Worm (Caenorhabditis elegans) whole organism, L3 larva: ENCODE results near the gene str-60.

Source experiments
- ZK546.5 ChIP-seq: sonication (generic microtip); optimal IDR thresholded peaks from 2 replicates; lab custom pipeline; 2017; ENCODE audit warnings: missing biosample characterization, missing genetic modification characterization
- aly-2 ChIP-seq: fragments of 150-350 bp; optimal IDR thresholded peaks from 2 replicates; lab custom pipeline; 2014; ENCODE audit warnings: missing biosample characterization, missing genetic modification characterization
- ceh-28 ChIP-seq: fragments of 150-350 bp; optimal IDR thresholded peaks from 2 replicates; lab custom pipeline; 2014; ENCODE audit warnings: missing biosample characterization, missing genetic modification reagents, missing genetic modification characterization
- ceh-82 ChIP-seq: fragments of 150-350 bp; optimal IDR thresholded peaks from 2 replicates; lab custom pipeline; 2014; ENCODE audit warnings: missing biosample characterization, missing genetic modification characterization
- egl-27 ChIP-seq: sonication (generic microtip); optimal IDR thresholded peaks from 4 replicates; lab custom pipeline; 2017; ENCODE audit warnings: missing biosample characterization, missing genetic modification reagents, missing genetic modification characterization
- egl-5 ChIP-seq: fragments of 150-350 bp; optimal IDR thresholded peaks from 2 replicates; lab custom pipeline; 2017; ENCODE audit warnings: missing biosample characterization, missing genetic modification reagents, missing genetic modification characterization, inconsistent platforms
- elt-1 ChIP-seq: fragments of 150-350 bp; optimal IDR thresholded peaks from 2 replicates; lab custom pipeline; 2014; ENCODE audit warnings: missing biosample characterization, missing genetic modification characterization
- elt-2 ChIP-seq: sonication (generic microtip); optimal IDR thresholded peaks from 2 replicates; lab custom pipeline; 2016; ENCODE audit warnings: missing genetic modification reagents, mild to moderate bottlenecking, missing genetic modification characterization, missing compliant biosample characterization
- elt-3 ChIP-seq, 3 experiments: fragments of 150-350 bp in 1 of 3; sonication (generic microtip) in 2 of 3; optimal IDR thresholded peaks; 2 replicates in 2 of 3; 4 replicates in 1 of 3; lab custom pipeline; 2014 to 2017; ENCODE audit warnings: missing biosample characterization in 3 of 3, missing genetic modification characterization in 3 of 3
- eor-1 ChIP-seq, 2 experiments: fragments of 150-350 bp; optimal IDR thresholded peaks; 2 replicates each; lab custom pipeline; 2014 to 2018; ENCODE audit warnings: missing biosample characterization in 2 of 2, missing genetic modification characterization in 2 of 2
- fkh-10 ChIP-seq: sonication (generic microtip); optimal IDR thresholded peaks from 2 replicates; lab custom pipeline; 2017; ENCODE audit warnings: missing biosample characterization, missing genetic modification reagents, missing genetic modification characterization
- fkh-2 ChIP-seq: fragments of 150-350 bp; optimal IDR thresholded peaks from 2 replicates; lab custom pipeline; 2014; ENCODE audit warnings: missing biosample characterization, missing genetic modification reagents, missing genetic modification characterization
- fos-1 ChIP-seq: fragments of 150-350 bp; optimal IDR thresholded peaks from 2 replicates; lab custom pipeline; 2014; ENCODE audit warnings: missing biosample characterization, missing genetic modification characterization
- jun-1 ChIP-seq: fragments of 150-350 bp; optimal IDR thresholded peaks from 2 replicates; lab custom pipeline; 2014; ENCODE audit warnings: missing biosample characterization, missing genetic modification reagents, missing genetic modification characterization
- lin-15B ChIP-seq: fragments of 150-350 bp; optimal IDR thresholded peaks from 2 replicates; lab custom pipeline; 2014; ENCODE audit warnings: missing biosample characterization, missing genetic modification characterization
- mdl-1 ChIP-seq: fragments of 150-350 bp; optimal IDR thresholded peaks from 2 replicates; lab custom pipeline; 2014; ENCODE audit warnings: missing biosample characterization, missing genetic modification characterization
- nfya-1 ChIP-seq: sonication (generic microtip); optimal IDR thresholded peaks from 2 replicates; lab custom pipeline; 2017; ENCODE audit warnings: missing genetic modification characterization, mild to moderate bottlenecking, missing compliant biosample characterization, antibody characterized with exemption, moderate library complexity; ENCODE audit not compliant: insufficient read depth
- nhr-11 ChIP-seq: fragments of 150-350 bp; optimal IDR thresholded peaks from 2 replicates; lab custom pipeline; 2014; ENCODE audit warnings: missing biosample characterization, missing genetic modification characterization
- nhr-12 ChIP-seq: fragments of 150-350 bp; optimal IDR thresholded peaks from 2 replicates; lab custom pipeline; 2014; ENCODE audit warnings: missing biosample characterization, missing genetic modification characterization
- nhr-23 ChIP-seq: fragments of 150-350 bp; optimal IDR thresholded peaks from 2 replicates; lab custom pipeline; 2014; ENCODE audit warnings: missing biosample characterization, missing genetic modification reagents, missing genetic modification characterization
- nhr-237 ChIP-seq: fragments of 150-350 bp; optimal IDR thresholded peaks from 2 replicates; lab custom pipeline; 2014; ENCODE audit warnings: missing biosample characterization, missing genetic modification characterization
- nhr-25 ChIP-seq: sonication (generic microtip); optimal IDR thresholded peaks from 2 replicates; lab custom pipeline; 2017; ENCODE audit warnings: missing biosample characterization, missing genetic modification characterization
- nhr-43 ChIP-seq: sonication (generic microtip); optimal IDR thresholded peaks from 2 replicates; lab custom pipeline; 2016; ENCODE audit warnings: mild to moderate bottlenecking, missing genetic modification characterization, missing compliant biosample characterization; ENCODE audit not compliant: poor library complexity, severe bottlenecking
- nhr-67 ChIP-seq: fragments of 150-350 bp; optimal IDR thresholded peaks from 2 replicates; lab custom pipeline; 2014; ENCODE audit warnings: missing biosample characterization, missing genetic modification characterization
- nhr-76 ChIP-seq: fragments of 150-350 bp; sonication (generic microtip); optimal IDR thresholded peaks from 5 replicates; lab custom pipeline; 2014; ENCODE audit warnings: missing biosample characterization, missing genetic modification characterization
- nhr-77 ChIP-seq: fragments of 150-350 bp; optimal IDR thresholded peaks from 2 replicates; lab custom pipeline; 2014; ENCODE audit warnings: missing biosample characterization, missing genetic modification characterization
- pha-4 ChIP-seq: fragments of 150-350 bp; optimal IDR thresholded peaks from 2 replicates; lab custom pipeline; 2014; ENCODE audit warnings: missing biosample characterization, missing genetic modification reagents, missing genetic modification characterization
- pqm-1 ChIP-seq: fragments of 150-350 bp; optimal IDR thresholded peaks from 2 replicates; lab custom pipeline; 2017; ENCODE audit warnings: missing biosample characterization, missing genetic modification characterization, inconsistent platforms
- skn-1 ChIP-seq: fragments of 150-350 bp; optimal IDR thresholded peaks from 2 replicates; lab custom pipeline; 2014; ENCODE audit warnings: missing biosample characterization, missing genetic modification characterization
- tbx-2 ChIP-seq: sonication (generic microtip); optimal IDR thresholded peaks from 2 replicates; lab custom pipeline; 2016; ENCODE audit warnings: mild to moderate bottlenecking, missing genetic modification characterization, missing compliant biosample characterization
- unc-39 ChIP-seq: sonication (generic microtip); optimal IDR thresholded peaks from 4 replicates; lab custom pipeline; 2017; ENCODE audit warnings: missing biosample characterization, missing genetic modification characterization
- unc-62 ChIP-seq: fragments of 150-350 bp; sonication (generic microtip); optimal IDR thresholded peaks from 4 replicates; lab custom pipeline; 2014; ENCODE audit warnings: missing biosample characterization, missing genetic modification reagents, missing genetic modification characterization
- zag-1 ChIP-seq: fragments of 150-350 bp; optimal IDR thresholded peaks from 2 replicates; lab custom pipeline; 2014; ENCODE audit warnings: missing biosample characterization, missing genetic modification characterization
- ztf-11 ChIP-seq: fragments of 150-350 bp; optimal IDR thresholded peaks from 2 replicates; lab custom pipeline; 2014; ENCODE audit warnings: missing biosample characterization, missing genetic modification characterization
- ztf-4 ChIP-seq: fragments of 150-350 bp; optimal IDR thresholded peaks from 2 replicates; lab custom pipeline; 2014; ENCODE audit warnings: missing biosample characterization, missing genetic modification characterization

str-60 gene

ce11 chrV:15890115-15890514 lies 7.7 kb upstream of the str-60 start:
- peak; percentile 72 for TF ChIP-seq elt-2 (tag; lab: Kevin White, UChicago)
- no peak for TF ChIP-seq fos-1 (tag; lab: Kevin White, UChicago)
- peak; percentile 57 for TF ChIP-seq pqm-1 (tag; lab: Kevin White, UChicago)
- no peak for TF ChIP-seq nhr-77
- TF ChIP-seq nhr-237 (tag; lab: Kevin White, UChicago) = no peak
- TF ChIP-seq ztf-4 (tag; lab: Kevin White, UChicago) = no peak
- no peak for TF ChIP-seq jun-1 (tag; lab: Kevin White, UChicago)
- TF ChIP-seq nhr-67 = no peak
- no peak for TF ChIP-seq fkh-10
- no peak for TF ChIP-seq unc-62 (GFP tag; lab: Kevin White, UChicago)
- no peak for TF ChIP-seq nhr-76
- no peak for TF ChIP-seq elt-1 (tag; lab: Kevin White, UChicago)
- no peak for TF ChIP-seq nhr-25 (tag; lab: Kevin White, UChicago)
- TF ChIP-seq pha-4 = peak; percentile 51
- TF ChIP-seq egl-27 = no peak
- no peak for TF ChIP-seq egl-5
- no peak for TF ChIP-seq eor-1 (tag; optimal IDR thresholded peaks at IDR 0.05; lab: Kevin White, UChicago)
- TF ChIP-seq nfya-1 = no peak
- TF ChIP-seq lin-15B (tag; lab: Kevin White, UChicago) = no peak
- TF ChIP-seq nhr-43 (tag; lab: Kevin White, UChicago) = no peak
- no peak for TF ChIP-seq nhr-11 (tag; lab: Kevin White, UChicago)

- TF ChIP-seq egl-27 (no peak), aly-2 (tag; lab: Kevin White, UChicago) (no peak), pha-4 (peak; percentile 77), nhr-12 (tag; lab: Kevin White, UChicago) (no peak), nhr-23 (tag; lab: Kevin White, UChicago) (no peak), nhr-43 (tag; lab: Kevin White, UChicago) (no peak), pqm-1 (tag; lab: Kevin White, UChicago) (peak; percentile 73), unc-39 (tag; lab: Kevin White, UChicago) (no peak), elt-2 (tag; lab: Kevin White, UChicago) (peak; percentile 68)
- TF ChIP-seq, all 47 proteins: peak for 3
Measured at ce11 chrV:15891279-15891678, 6.5 kb upstream of the str-60 start.

ce11 chrV:15891761-15892160 lies 6.0 kb upstream of the str-60 start, which contains the start of gene T06C12.12:
Gene T06C12.12, plus strand, starts transcription at chrV:15892061.
- TF ChIP-seq egl-27 = no peak
- no peak for TF ChIP-seq zag-1
- no peak for TF ChIP-seq ztf-4 (tag; lab: Kevin White, UChicago)
- TF ChIP-seq nhr-23 (tag; lab: Kevin White, UChicago) = no peak
- TF ChIP-seq mdl-1 (tag; lab: Kevin White, UChicago) = no peak

ce11 chrV:15892696-15893095 lies 5.1 kb upstream of the str-60 start, which contains the start of gene T06C12.11:
Gene T06C12.11, plus strand, starts transcription at chrV:15892996.
- no peak for TF ChIP-seq egl-5
- TF ChIP-seq nhr-76 = no peak
- TF ChIP-seq fos-1 (tag; lab: Kevin White, UChicago) = no peak
- TF ChIP-seq elt-3 (tag; optimal IDR thresholded peaks at IDR 0.05; lab: Kevin White, UChicago) = no peak
- no peak for TF ChIP-seq ztf-11
- no peak for TF ChIP-seq nhr-23 (tag; lab: Kevin White, UChicago)
- no peak for TF ChIP-seq tbx-2
- no peak for TF ChIP-seq ZK546.5 (tag; lab: Kevin White, UChicago)
- no peak for TF ChIP-seq nfya-1
- no peak for TF ChIP-seq lin-15B (tag; lab: Kevin White, UChicago)
- TF ChIP-seq pha-4 = no peak
- no peak for TF ChIP-seq mdl-1 (tag; lab: Kevin White, UChicago)
- TF ChIP-seq aly-2 (tag; lab: Kevin White, UChicago) = no peak
- TF ChIP-seq ceh-82 = no peak
- TF ChIP-seq nhr-237 (tag; lab: Kevin White, UChicago) = no peak
- no peak for TF ChIP-seq fkh-10
- TF ChIP-seq elt-1 (tag; lab: Kevin White, UChicago) = no peak
- TF ChIP-seq fkh-2 (tag; lab: Kevin White, UChicago) = no peak
- TF ChIP-seq skn-1 = no peak
- TF ChIP-seq ceh-28 (tag; lab: Kevin White, UChicago) = no peak
- TF ChIP-seq, all 47 proteins: peak for 0
